ENCODE assay signal across 8 worm cellular contexts in genomic region chrIV:5537813-5538538, ce11.
TF ChIP-seq lines count a peak whose summit lies in the region.

Gene fem-1, minus strand, starts transcription at chrIV:5537962.
Gene drp-1, plus strand, starts transcription at chrIV:5538488.

TF ChIP-seq in whole organism, L1 larva, 84 proteins besides CTCF, POLR2A, EP300 and RAD21 (continues in another document):
- TF ChIP-seq unc-86 (tag; optimal IDR thresholded peaks at IDR 0.05; lab: Kevin White, UChicago) (no peak), lin-35 (GFP tag; optimal IDR thresholded peaks at IDR 0.05; lab: Kevin White, UChicago) (peak; percentile 21 to 53), pax-3 (tag; optimal IDR thresholded peaks at IDR 0.05; lab: Kevin White, UChicago) (no peak), lin-15B (tag; optimal IDR thresholded peaks at IDR 0.05; lab: Kevin White, UChicago) (no peak), ceh-82 (tag; optimal IDR thresholded peaks at IDR 0.05; lab: Kevin White, UChicago) (peak in 2 of 3 experiments; percentile 9 to 23), ets-5 (GFP tag; IDR thresholded peaks at IDR 0.05; lab: Robert Waterston, UW) (no peak), lsy-2 (tag; optimal IDR thresholded peaks at IDR 0.05; lab: Kevin White, UChicago) (peak in 1 of 2 experiments; percentile 39), blmp-1 (tag; optimal IDR thresholded peaks at IDR 0.05; lab: Kevin White, UChicago) (no peak), nhr-237 (tag; optimal IDR thresholded peaks at IDR 0.05; lab: Kevin White, UChicago) (no peak), skn-1 (tag; optimal IDR thresholded peaks at IDR 0.05; lab: Kevin White, UChicago) (peak; percentile 4), sup-37 (GFP tag; optimal IDR thresholded peaks at IDR 0.05; lab: Kevin White, UChicago) (no peak)

TF ChIP-seq in whole organism, L2 larva, 48 proteins besides CTCF, POLR2A, EP300 and RAD21:
- TF ChIP-seq nhr-237 (tag; optimal IDR thresholded peaks at IDR 0.05; lab: Kevin White, UChicago) (no peak), nhr-25 (tag; optimal IDR thresholded peaks at IDR 0.05; lab: Kevin White, UChicago) (no peak), blmp-1 (tag; optimal IDR thresholded peaks at IDR 0.05; lab: Kevin White, UChicago; ENCODE audit: insufficient read depth) (no peak), C34F6.9 (tag; optimal IDR thresholded peaks at IDR 0.05; lab: Kevin White, UChicago) (peak; percentile 47), gmeb-1 (tag; optimal IDR thresholded peaks at IDR 0.05; lab: Kevin White, UChicago) (peak; percentile 3), nhr-129 (tag; optimal IDR thresholded peaks at IDR 0.05; lab: Kevin White, UChicago) (peak; percentile 19)
TF ChIP-seq in whole organism, L2 larva: peak in this region for 3.

TF ChIP-seq in whole organism, L3 larva, 47 proteins besides CTCF, POLR2A, EP300 and RAD21 (continues in another document):
- TF ChIP-seq sea-2 (GFP tag; optimal IDR thresholded peaks at IDR 0.05; lab: Kevin White, UChicago) (no peak), egl-5 (tag; optimal IDR thresholded peaks at IDR 0.05; lab: Kevin White, UChicago) (no peak), hmg-11 (tag; optimal IDR thresholded peaks at IDR 0.05; lab: Kevin White, UChicago) (peak; percentile 63), snpc-4 (tag; optimal IDR thresholded peaks at IDR 0.05; lab: Kevin White, UChicago) (peak; percentile 29), mdl-1 (tag; optimal IDR thresholded peaks at IDR 0.05; lab: Kevin White, UChicago) (no peak), lin-39 (tag; optimal IDR thresholded peaks at IDR 0.05; lab: Kevin White, UChicago) (no peak), zag-1 (tag; optimal IDR thresholded peaks at IDR 0.05; lab: Kevin White, UChicago) (no peak), mml-1 (tag; optimal IDR thresholded peaks at IDR 0.05; lab: Kevin White, UChicago) (no peak), pqm-1 (tag; optimal IDR thresholded peaks at IDR 0.05; lab: Kevin White, UChicago) (no peak), elt-3 (tag; optimal IDR thresholded peaks at IDR 0.05; lab: Kevin White, UChicago) (no peak), lin-15B (tag; optimal IDR thresholded peaks at IDR 0.05; lab: Kevin White, UChicago) (peak; percentile 11), nhr-28 (tag; optimal IDR thresholded peaks at IDR 0.05; lab: Kevin White, UChicago) (no peak), nhr-43 (tag; optimal IDR thresholded peaks at IDR 0.05; lab: Kevin White, UChicago; ENCODE audit: poor library complexity, severe bottlenecking) (no peak)

TF ChIP-seq in whole organism, L4 larva, 104 proteins besides CTCF, POLR2A, EP300 and RAD21 (continues in another document):
- TF ChIP-seq ctbp-1 (GFP tag; IDR thresholded peaks at IDR 0.05; lab: Robert Waterston, UW) (0 out of 2 replicates have a peak, but pooled peaks have one; percentile 31), skn-1 (tag; optimal IDR thresholded peaks at IDR 0.05; lab: Kevin White, UChicago) (no peak), tra-1 (GFP tag; IDR thresholded peaks at IDR 0.05; lab: Robert Waterston, UW) (no peak), mes-2 (tag; optimal IDR thresholded peaks at IDR 0.05; lab: Kevin White, UChicago; ENCODE audit: poor library complexity, severe bottlenecking) (peak; percentile 56), nhr-237 (tag; optimal IDR thresholded peaks at IDR 0.05; lab: Kevin White, UChicago) (no peak), snpc-1.2 (GFP tag; IDR thresholded peaks at IDR 0.05; lab: Robert Waterston, UW) (0 out of 2 replicates have a peak, but pooled peaks have one; percentile 9), nhr-10 (tag; optimal IDR thresholded peaks at IDR 0.05; lab: Kevin White, UChicago) (no peak), lin-38 (GFP tag; IDR thresholded peaks at IDR 0.05; lab: Robert Waterston, UW) (0 out of 2 replicates have a peak, but pooled peaks have one; percentile 35), unc-62 (GFP tag; optimal IDR thresholded peaks at IDR 0.05 in 1 of 2; lab: Kevin White, UChicago) (peak in 1 of 2 experiments; percentile 31), unc-62 (tag; optimal IDR thresholded peaks at IDR 0.05; lab: Kevin White, UChicago) (no peak), dpl-1 (GFP tag; optimal IDR thresholded peaks at IDR 0.05; lab: Kevin White, UChicago) (peak; percentile 29)

TF ChIP-seq in whole organism, early embryonic, 17 proteins besides CTCF, POLR2A, EP300 and RAD21:
- TF ChIP-seq hmg-4 (GFP tag; optimal IDR thresholded peaks at IDR 0.05; lab: Kevin White, UChicago) (peak; percentile 30), tbx-11 (GFP tag; IDR thresholded peaks at IDR 0.05; lab: Robert Waterston, UW) (no peak), F13C5.2 (tag; optimal IDR thresholded peaks at IDR 0.05; lab: Kevin White, UChicago) (peak; percentile 29)
TF ChIP-seq in whole organism, early embryonic: peak in this region for 2.

TF ChIP-seq in whole organism, late embryonic, 69 proteins besides CTCF, POLR2A, EP300 and RAD21 (continues in another document):
- TF ChIP-seq K02D7.2 (tag; optimal IDR thresholded peaks at IDR 0.05; lab: Kevin White, UChicago) (no peak), unc-3 (GFP tag; conservative IDR thresholded peaks at IDR 0.05; lab: Robert Waterston, UW) (no peak), unc-3 (tag; optimal IDR thresholded peaks at IDR 0.05; lab: Kevin White, UChicago) (no peak), hlh-15 (tag; optimal IDR thresholded peaks at IDR 0.05; lab: Kevin White, UChicago) (peak; percentile 12), npax-4 (tag; optimal IDR thresholded peaks at IDR 0.05; lab: Kevin White, UChicago) (no peak), K09A11.1 (tag; optimal IDR thresholded peaks at IDR 0.05; lab: Kevin White, UChicago; ENCODE audit: insufficient read depth) (no peak), pax-1 (tag; optimal IDR thresholded peaks at IDR 0.05; lab: Kevin White, UChicago) (no peak), rnt-1 (tag; optimal IDR thresholded peaks at IDR 0.05; lab: Kevin White, UChicago) (no peak), C08G9.2 (tag; optimal IDR thresholded peaks at IDR 0.05; lab: Kevin White, UChicago) (no peak), unc-55 (GFP tag; optimal IDR thresholded peaks at IDR 0.05; lab: Kevin White, UChicago) (no peak), elt-2 (tag; optimal IDR thresholded peaks at IDR 0.05; lab: Kevin White, UChicago) (no peak), eyg-1 (tag; optimal IDR thresholded peaks at IDR 0.05; lab: Kevin White, UChicago) (no peak), hlh-30 (tag; optimal IDR thresholded peaks at IDR 0.05; lab: Kevin White, UChicago; ENCODE audit: insufficient read depth) (peak; percentile 56), ahr-1 (tag; optimal IDR thresholded peaks at IDR 0.05; lab: Kevin White, UChicago) (no peak), ceh-34 (tag; optimal IDR thresholded peaks at IDR 0.05; lab: Kevin White, UChicago) (peak; percentile 21), elt-4 (tag; optimal IDR thresholded peaks at IDR 0.05; lab: Kevin White, UChicago) (no peak), ztf-16 (tag; optimal IDR thresholded peaks at IDR 0.05; lab: Kevin White, UChicago) (no peak)

TF ChIP-seq in whole organism, mixed stage, embryonic, 35 proteins besides CTCF, POLR2A, EP300 and RAD21:
- TF ChIP-seq sptf-1 (tag; optimal IDR thresholded peaks at IDR 0.05; lab: Kevin White, UChicago) (peak; percentile 17), flh-1 (GFP tag; optimal IDR thresholded peaks at IDR 0.05; lab: Kevin White, UChicago) (no peak), mls-2 (tag; optimal IDR thresholded peaks at IDR 0.05; lab: Kevin White, UChicago) (peak; percentile 23), lin-13 (tag; optimal IDR thresholded peaks at IDR 0.05; lab: Kevin White, UChicago) (peak; percentile 11), pha-4 (tag; optimal IDR thresholded peaks at IDR 0.05; lab: Kevin White, UChicago) (peak; percentile 16), bed-3 (GFP tag; optimal IDR thresholded peaks at IDR 0.05; lab: Kevin White, UChicago) (no peak)

TF ChIP-seq in whole organism, young adult, 124 proteins besides CTCF, POLR2A, EP300 and RAD21:
- TF ChIP-seq atf-7 (tag; optimal IDR thresholded peaks at IDR 0.05; lab: Kevin White, UChicago) (no peak), madf-6 (GFP tag; IDR thresholded peaks at IDR 0.05; lab: Robert Waterston, UW) (0 out of 2 replicates have a peak, but pooled peaks have one; percentile 36), ekl-4 (GFP tag; IDR thresholded peaks at IDR 0.05; lab: Robert Waterston, UW) (no peak), dox-1 (GFP tag; IDR thresholded peaks at IDR 0.05; lab: Robert Waterston, UW) (peak; percentile 52; the same call in 1 of the 2 replicates), gei-17 (GFP tag; optimal IDR thresholded peaks at IDR 0.05; lab: Kevin White, UChicago) (no peak), ama-1 (optimal IDR thresholded peaks at IDR 0.05; lab: Kevin White, UChicago) (peak; percentile 6), ama-1 (GFP tag; optimal IDR thresholded peaks at IDR 0.05; lab: Kevin White, UChicago) (no peak), F39B2.1 (GFP tag; IDR thresholded peaks at IDR 0.05; lab: Robert Waterston, UW) (no peak), F23B12.7 (tag; optimal IDR thresholded peaks at IDR 0.05; lab: Kevin White, UChicago; ENCODE audit: insufficient read depth) (peak; percentile 55), hsf-1 (GFP tag; IDR thresholded peaks at IDR 0.05; lab: Robert Waterston, UW) (no peak), hlh-12 (tag; optimal IDR thresholded peaks at IDR 0.05; lab: Kevin White, UChicago) (no peak), ceh-91 (GFP tag; IDR thresholded peaks at IDR 0.05; lab: Robert Waterston, UW) (0 out of 2 replicates have a peak, but pooled peaks have one; percentile 12), snpc-1.3 (tag; optimal IDR thresholded peaks at IDR 0.05; lab: Kevin White, UChicago; ENCODE audit: insufficient read depth) (peak; percentile 1), snpc-4 (GFP tag; optimal IDR thresholded peaks at IDR 0.05; lab: Kevin White, UChicago) (no peak), snpc-4 (tag; optimal IDR thresholded peaks at IDR 0.05; lab: Kevin White, UChicago) (peak in 2 of 4 experiments; percentile 7 to 60), lin-54 (GFP tag; optimal IDR thresholded peaks at IDR 0.05; lab: Kevin White, UChicago) (no peak), nhr-120 (GFP tag; IDR thresholded peaks at IDR 0.05; lab: Robert Waterston, UW) (no peak), efl-1 (GFP tag; optimal IDR thresholded peaks at IDR 0.05; lab: Kevin White, UChicago) (peak; percentile 36), repo-1 (tag; optimal IDR thresholded peaks at IDR 0.05; lab: Kevin White, UChicago) (no peak), cebp-1 (GFP tag; IDR thresholded peaks at IDR 0.05; lab: Robert Waterston, UW) (no peak), cebp-1 (tag; optimal IDR thresholded peaks at IDR 0.05; lab: Kevin White, UChicago) (peak; percentile 44), ztf-25 (GFP tag; IDR thresholded peaks at IDR 0.05; lab: Robert Waterston, UW) (no peak), nhr-179 (tag; optimal IDR thresholded peaks at IDR 0.05; lab: Kevin White, UChicago) (no peak)
TF ChIP-seq in whole organism, young adult: peak in this region for 9.
